Fruit fly (Drosophila melanogaster): ENCODE results near the gene Lamtor3.

DNA sequence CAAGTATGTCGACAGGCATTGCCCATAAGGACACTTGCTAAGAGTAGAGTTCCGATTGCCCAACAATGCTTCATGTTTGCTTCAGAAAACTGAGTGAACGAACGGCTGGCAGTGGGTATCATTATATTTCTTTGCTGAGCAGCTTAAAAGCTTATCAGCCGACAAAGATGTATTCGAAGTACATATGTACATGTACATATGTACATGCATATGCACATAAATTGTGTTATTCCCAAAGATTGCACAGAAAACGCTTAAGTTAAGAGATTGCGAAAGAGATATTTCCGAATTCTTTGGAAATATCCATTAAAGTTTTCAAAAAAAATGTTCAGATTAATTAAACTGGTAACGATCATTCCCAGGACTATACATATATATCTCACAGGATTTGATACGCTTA is 25.2 kb upstream of the Lamtor3 start, which contains the start of gene SPH93:
- TF ChIP-seq CG8478 (optimal IDR thresholded peaks at IDR 0.05) (no peak), CTCF (optimal IDR thresholded peaks at IDR 0.05) (no peak)

Measured in S2 (cell line).